Worm (Caenorhabditis elegans): Measurements from ENCODE around the gene ZK546.4.

The ZK546.4 gene

ce11 chrII:4942397-4942796, 4.6 kb downstream of the ZK546.4 start (continued):
- TF ChIP-seq dve-1 (tag; optimal IDR thresholded peaks at IDR 0.05) (peak; percentile 49), pqm-1 (tag; optimal IDR thresholded peaks at IDR 0.05) (no peak), madf-2 (tag; optimal IDR thresholded peaks at IDR 0.05) (peak; percentile 74), ref-2 (tag; optimal IDR thresholded peaks at IDR 0.05) (peak; percentile 73), rnt-1 (tag; optimal IDR thresholded peaks at IDR 0.05) (peak; percentile 12), sox-2 (GFP tag; IDR thresholded peaks at IDR 0.05) (peak; percentile 63), ceh-19 (GFP tag; optimal IDR thresholded peaks at IDR 0.05) (peak; percentile 72), unc-42 (tag; optimal IDR thresholded peaks at IDR 0.05) (no peak), ceh-24 (tag; optimal IDR thresholded peaks at IDR 0.05) (no peak), dmd-4 (tag; optimal IDR thresholded peaks at IDR 0.05; ENCODE audit: borderline replicate concordance) (no peak), hlh-8 (tag; optimal IDR thresholded peaks at IDR 0.05) (no peak), T23F11.4 (GFP tag; optimal IDR thresholded peaks at IDR 0.05) (peak; percentile 82), ama-1 (optimal IDR thresholded peaks at IDR 0.05) (peak; percentile 23), ceh-34 (tag; optimal IDR thresholded peaks at IDR 0.05) (peak; percentile 49), ceh-2 (tag; optimal IDR thresholded peaks at IDR 0.05) (peak; percentile 22), pat-9 (tag; optimal IDR thresholded peaks at IDR 0.05) (peak; percentile 78), pha-4 (tag; optimal IDR thresholded peaks at IDR 0.05) (no peak), F13H6.1 (tag; optimal IDR thresholded peaks at IDR 0.05) (peak; percentile 49), sox-4 (tag; optimal IDR thresholded peaks at IDR 0.05) (peak; percentile 43), ceh-48 (tag; optimal IDR thresholded peaks at IDR 0.05) (peak; percentile 2), npax-4 (tag; optimal IDR thresholded peaks at IDR 0.05) (no peak), tbx-7 (tag; optimal IDR thresholded peaks at IDR 0.05) (no peak)

ce11 chrII:4942829-4943228, 5.0 kb downstream of the ZK546.4 start:
- TF ChIP-seq hlh-30 (tag; optimal IDR thresholded peaks at IDR 0.05; ENCODE audit: insufficient read depth): peak; percentile 16
- TF ChIP-seq ceh-2 (tag; optimal IDR thresholded peaks at IDR 0.05): no peak
- TF ChIP-seq elt-2 (tag; optimal IDR thresholded peaks at IDR 0.05): peak; percentile 70

- no peak for TF ChIP-seq Y22D7AL.16 (tag; optimal IDR thresholded peaks at IDR 0.05)
- TF ChIP-seq npax-4 (tag; optimal IDR thresholded peaks at IDR 0.05): no peak
- no peak for TF ChIP-seq pros-1 (tag; optimal IDR thresholded peaks at IDR 0.05)
- TF ChIP-seq T23F11.4 (GFP tag; optimal IDR thresholded peaks at IDR 0.05): no peak
- TF ChIP-seq ets-4 (tag; optimal IDR thresholded peaks at IDR 0.05): no peak
- no peak for TF ChIP-seq pag-3 (tag; optimal IDR thresholded peaks at IDR 0.05; ENCODE audit: borderline replicate concordance)
- TF ChIP-seq rnt-1 (tag; optimal IDR thresholded peaks at IDR 0.05): no peak
- TF ChIP-seq tbx-2 (tag; optimal IDR thresholded peaks at IDR 0.05): no peak
- TF ChIP-seq syd-9 (tag; optimal IDR thresholded peaks at IDR 0.05): no peak
- TF ChIP-seq unc-55 (GFP tag; optimal IDR thresholded peaks at IDR 0.05): no peak
- TF ChIP-seq mec-3 (tag; optimal IDR thresholded peaks at IDR 0.05; ENCODE audit: borderline replicate concordance): no peak
- TF ChIP-seq pat-9 (tag; optimal IDR thresholded peaks at IDR 0.05): no peak
- TF ChIP-seq madf-2 (tag; optimal IDR thresholded peaks at IDR 0.05): no peak
- TF ChIP-seq unc-42 (tag; optimal IDR thresholded peaks at IDR 0.05): no peak
- no peak for TF ChIP-seq K02D7.2 (tag; optimal IDR thresholded peaks at IDR 0.05)
Measured at ce11 chrII:4943849-4944248, 6.0 kb downstream of the ZK546.4 start, which contains the start of gene mdt-4. mdt-4 (minus strand) TSS chrII:4943949.

- TF ChIP-seq tbx-2 (tag; optimal IDR thresholded peaks at IDR 0.05) (no peak), ceh-22 (tag; optimal IDR thresholded peaks at IDR 0.05) (no peak), pros-1 (tag; optimal IDR thresholded peaks at IDR 0.05) (no peak), fax-1 (tag; optimal IDR thresholded peaks at IDR 0.05) (no peak), ceh-24 (tag; optimal IDR thresholded peaks at IDR 0.05) (no peak), ceh-45 (GFP tag; IDR thresholded peaks at IDR 0.05) (no peak), pag-3 (tag; optimal IDR thresholded peaks at IDR 0.05; ENCODE audit: borderline replicate concordance) (no peak), unc-55 (GFP tag; optimal IDR thresholded peaks at IDR 0.05) (no peak)
Measured at ce11 chrII:4945695-4946094, 7.9 kb downstream of the ZK546.4 start, which contains the start of the genes gldi-11 and ZK546.2. gldi-11 (minus strand) TSS chrII:4945789. ZK546.2 (plus strand) TSS chrII:4946027.
